Worm (Caenorhabditis elegans) whole organism, late embryonic: Measurements from ENCODE around the gene fbxa-32.

Experiments used
- ceh-14 ChIP-seq: sonication (generic microtip); optimal IDR thresholded peaks from 2 replicates; lab custom pipeline; 2016; ENCODE audit warnings: missing genotype, missing genetic modification characterization, missing compliant biosample characterization
- dmd-4 ChIP-seq: sonication (generic microtip); optimal IDR thresholded peaks from 2 replicates; lab custom pipeline; 2016; ENCODE audit warnings: borderline replicate concordance, missing genetic modification characterization, missing compliant biosample characterization
- nfya-1 ChIP-seq: sonication (generic microtip); optimal IDR thresholded peaks from 2 replicates; lab custom pipeline; 2017; ENCODE audit warnings: missing genetic modification characterization, mild to moderate bottlenecking, missing compliant biosample characterization, antibody characterized with exemption, moderate library complexity
- pag-3 ChIP-seq: sonication (generic microtip); optimal IDR thresholded peaks from 2 replicates; lab custom pipeline; 2016; ENCODE audit warnings: missing compliant biosample characterization, missing genetic modification characterization, borderline replicate concordance
- pax-1 ChIP-seq: fragments of 150-350 bp; optimal IDR thresholded peaks from 2 replicates; lab custom pipeline; 2014; ENCODE audit warnings: missing biosample characterization, missing genetic modification characterization
- rnt-1 ChIP-seq: sonication (generic microtip); optimal IDR thresholded peaks from 2 replicates; lab custom pipeline; 2016; ENCODE audit warnings: missing genetic modification characterization, missing compliant biosample characterization

ce11 chrIII:1269156-1269555, at the start of gene fbxa-32:
- TF ChIP-seq pag-3 (tag; lab: Kevin White, UChicago) (no peak), pax-1 (tag; lab: Kevin White, UChicago) (no peak), nfya-1 (tag; lab: Kevin White, UChicago) (no peak), dmd-4 (tag; lab: Kevin White, UChicago) (no peak), rnt-1 (tag; lab: Kevin White, UChicago) (no peak), ceh-14 (tag; lab: Kevin White, UChicago) (no peak)
